Worm (Caenorhabditis elegans) whole organism, late embryonic: ENCODE data around the gene srj-26.

Experiments
- F13H6.1 ChIP-seq: sonication (generic microtip); optimal IDR thresholded peaks from 2 replicates; lab custom pipeline; 2016; ENCODE audit warnings: missing genetic modification characterization, missing compliant biosample characterization
- K02D7.2 ChIP-seq: sonication (generic microtip); optimal IDR thresholded peaks from 2 replicates; lab custom pipeline; 2017; ENCODE audit warnings: mild to moderate bottlenecking, missing genetic modification characterization, missing compliant biosample characterization
- K09A11.1 ChIP-seq: sonication (generic microtip); optimal IDR thresholded peaks from 2 replicates; lab custom pipeline; 2017; ENCODE audit warnings: antibody characterized with exemption, mild to moderate bottlenecking, missing genetic modification characterization, missing compliant biosample characterization; ENCODE audit not compliant: insufficient read depth
- T23F11.4 ChIP-seq: fragments of 200-800 bp; sonication (Bioruptor generic); optimal IDR thresholded peaks from 2 replicates; lab custom pipeline; 2018; ENCODE audit warnings: mild to moderate bottlenecking, missing genetic modification characterization, missing compliant biosample characterization
- Y22D7AL.16 ChIP-seq: sonication (generic microtip); optimal IDR thresholded peaks from 2 replicates; lab custom pipeline; 2016; ENCODE audit warnings: missing genetic modification characterization, missing compliant biosample characterization
- ahr-1 ChIP-seq: sonication (generic microtip); optimal IDR thresholded peaks from 2 replicates; lab custom pipeline; 2016; ENCODE audit warnings: missing genetic modification characterization, missing compliant biosample characterization
- ama-1 ChIP-seq: fragments of 150-350 bp; optimal IDR thresholded peaks from 2 replicates; lab custom pipeline; 2014
- ceh-14 ChIP-seq: sonication (generic microtip); optimal IDR thresholded peaks from 2 replicates; lab custom pipeline; 2016; ENCODE audit warnings: missing genotype, missing genetic modification characterization, missing compliant biosample characterization
- ceh-18 ChIP-seq: sonication (generic microtip); optimal IDR thresholded peaks from 2 replicates; lab custom pipeline; 2016; ENCODE audit warnings: missing genetic modification characterization, missing compliant biosample characterization
- ceh-19 ChIP-seq: fragments of 200-800 bp; sonication (Bioruptor generic); optimal IDR thresholded peaks from 2 replicates; lab custom pipeline; 2018; ENCODE audit warnings: mild to moderate bottlenecking, missing genetic modification characterization, missing compliant biosample characterization
- ceh-22 ChIP-seq: sonication (generic microtip); optimal IDR thresholded peaks from 2 replicates; lab custom pipeline; 2017; ENCODE audit warnings: missing biosample characterization, missing genetic modification characterization
- ceh-24 ChIP-seq: sonication (generic microtip); optimal IDR thresholded peaks from 2 replicates; lab custom pipeline; 2016; ENCODE audit warnings: mild to moderate bottlenecking, missing genetic modification characterization, missing compliant biosample characterization
- ceh-30 ChIP-seq: fragments of 150-350 bp; optimal IDR thresholded peaks from 2 replicates; lab custom pipeline; 2014; ENCODE audit warnings: missing biosample characterization, missing genetic modification characterization
- ceh-31 ChIP-seq: sonication (generic microtip); optimal IDR thresholded peaks from 2 replicates; lab custom pipeline; 2016; ENCODE audit warnings: missing genetic modification characterization, missing compliant biosample characterization
- ceh-34 ChIP-seq: sonication (generic microtip); optimal IDR thresholded peaks from 2 replicates; lab custom pipeline; 2016; ENCODE audit warnings: mild to moderate bottlenecking, missing genetic modification characterization, missing compliant biosample characterization
- che-1 ChIP-seq: sonication (generic microtip); optimal IDR thresholded peaks from 2 replicates; lab custom pipeline; 2016; ENCODE audit warnings: mild to moderate bottlenecking, missing genetic modification characterization, missing compliant biosample characterization
- dve-1 ChIP-seq: sonication (generic microtip); optimal IDR thresholded peaks from 2 replicates; lab custom pipeline; 2017; ENCODE audit warnings: antibody characterized with exemption, mild to moderate bottlenecking, missing genetic modification characterization, missing compliant biosample characterization
- elt-4 ChIP-seq: sonication (generic microtip); optimal IDR thresholded peaks from 2 replicates; lab custom pipeline; 2016; ENCODE audit warnings: missing genetic modification characterization, missing compliant biosample characterization
- ets-4 ChIP-seq: sonication (generic microtip); optimal IDR thresholded peaks from 2 replicates; lab custom pipeline; 2016; ENCODE audit warnings: missing genetic modification characterization, missing compliant biosample characterization
- eyg-1 ChIP-seq: sonication (generic microtip); optimal IDR thresholded peaks from 2 replicates; lab custom pipeline; 2016; ENCODE audit warnings: missing genotype, missing genetic modification characterization, missing compliant biosample characterization
- fkh-6 ChIP-seq: sonication (generic microtip); optimal IDR thresholded peaks from 2 replicates; lab custom pipeline; 2016; ENCODE audit warnings: missing genetic modification characterization, missing compliant biosample characterization
- gmeb-2 ChIP-seq: sonication (generic microtip); optimal IDR thresholded peaks from 2 replicates; lab custom pipeline; 2016; ENCODE audit warnings: missing genetic modification characterization, inconsistent platforms, missing compliant biosample characterization
- hlh-13 ChIP-seq: fragments of 200-800 bp; sonication (Bioruptor generic); optimal IDR thresholded peaks from 2 replicates; lab custom pipeline; 2018; ENCODE audit warnings: mild to moderate bottlenecking, missing genetic modification characterization, missing compliant biosample characterization
- hlh-15 ChIP-seq: sonication (generic microtip); optimal IDR thresholded peaks from 2 replicates; lab custom pipeline; 2016; ENCODE audit warnings: missing genetic modification characterization, missing compliant biosample characterization
- hlh-30 ChIP-seq: sonication (generic microtip); optimal IDR thresholded peaks from 2 replicates; lab custom pipeline; 2017; ENCODE audit warnings: antibody characterized with exemption, missing genetic modification characterization, missing compliant biosample characterization; ENCODE audit not compliant: insufficient read depth
- lim-6 ChIP-seq: sonication (generic microtip); optimal IDR thresholded peaks from 2 replicates; lab custom pipeline; 2016; ENCODE audit warnings: missing genetic modification characterization, missing compliant biosample characterization
- madf-2 ChIP-seq: sonication (generic microtip); optimal IDR thresholded peaks from 2 replicates; lab custom pipeline; 2017; ENCODE audit warnings: missing genetic modification characterization, missing compliant biosample characterization
- mec-3 ChIP-seq: sonication (generic microtip); optimal IDR thresholded peaks from 2 replicates; lab custom pipeline; 2016; ENCODE audit warnings: borderline replicate concordance, missing genetic modification characterization, missing compliant biosample characterization
- nfya-1 ChIP-seq: sonication (generic microtip); optimal IDR thresholded peaks from 2 replicates; lab custom pipeline; 2017; ENCODE audit warnings: missing genetic modification characterization, mild to moderate bottlenecking, missing compliant biosample characterization, antibody characterized with exemption, moderate library complexity
- nhr-11 ChIP-seq: fragments of 150-350 bp; optimal IDR thresholded peaks from 2 replicates; lab custom pipeline; 2014; ENCODE audit warnings: missing biosample characterization, missing genetic modification characterization
- nhr-232 ChIP-seq: sonication (generic microtip); optimal IDR thresholded peaks from 2 replicates; lab custom pipeline; 2016; ENCODE audit warnings: missing genetic modification characterization, missing compliant biosample characterization
- pag-3 ChIP-seq: sonication (generic microtip); optimal IDR thresholded peaks from 2 replicates; lab custom pipeline; 2016; ENCODE audit warnings: missing compliant biosample characterization, missing genetic modification characterization, borderline replicate concordance
- pat-9 ChIP-seq: fragments of 200-800 bp; sonication (Bioruptor generic); optimal IDR thresholded peaks from 2 replicates; lab custom pipeline; 2018; ENCODE audit warnings: mild to moderate bottlenecking, missing genetic modification characterization, moderate library complexity, missing compliant biosample characterization
- pha-2 ChIP-seq: sonication (generic microtip); optimal IDR thresholded peaks from 2 replicates; lab custom pipeline; 2017; ENCODE audit warnings: mild to moderate bottlenecking, missing genetic modification characterization, missing compliant biosample characterization
- sdc-2 ChIP-seq: sonication (generic microtip); optimal IDR thresholded peaks from 2 replicates; lab custom pipeline; 2016; ENCODE audit warnings: missing genotype, missing genetic modification characterization, missing compliant biosample characterization
- sox-2 ChIP-seq: fragments of 200-800 bp; sonication (Bioruptor generic); IDR thresholded peaks from 2 replicates; pipeline ENCODE4 v1.3.6; 2022; ENCODE audit warnings: missing genetic modification reagents, missing genetic modification characterization, missing compliant biosample characterization
- syd-9 ChIP-seq: sonication (generic microtip); optimal IDR thresholded peaks from 2 replicates; lab custom pipeline; 2016; ENCODE audit warnings: mild to moderate bottlenecking, missing genetic modification characterization, moderate library complexity, missing compliant biosample characterization
- tbx-2 ChIP-seq: sonication (generic microtip); optimal IDR thresholded peaks from 2 replicates; lab custom pipeline; 2016; ENCODE audit warnings: missing genetic modification characterization, missing compliant biosample characterization
- ttx-3 ChIP-seq: sonication (generic microtip); optimal IDR thresholded peaks from 2 replicates; lab custom pipeline; 2016; ENCODE audit warnings: missing genetic modification reagents, missing genetic modification characterization, missing compliant biosample characterization
- unc-3 ChIP-seq, 2 experiments: fragments of 200-800 bp in 1 of 2; sonication (Bioruptor generic) in 1 of 2; sonication (generic microtip) in 1 of 2; conservative IDR thresholded peaks in 1 of 2; optimal IDR thresholded peaks in 1 of 2; 2 replicates each; pipeline versions ENCODE4 v1.3.6 to Lab custom; 2016 to 2022; ENCODE audit warnings: missing compliant biosample characterization in 2 of 2, missing genetic modification characterization in 2 of 2, missing genetic modification reagents in 1 of 2
- unc-55 ChIP-seq: sonication (generic microtip); optimal IDR thresholded peaks from 2 replicates; lab custom pipeline; 2017; ENCODE audit warnings: missing biosample characterization, missing genetic modification reagents, missing genetic modification characterization
- ztf-16 ChIP-seq: sonication (generic microtip); optimal IDR thresholded peaks from 2 replicates; lab custom pipeline; 2017; ENCODE audit warnings: missing genetic modification characterization, missing compliant biosample characterization

srj-26 gene

ce11 chrV:18420797-18421196 lies at the start of gene srj-26:
Gene srj-26 (plus strand): TSS chrV:18421097.
- TF ChIP-seq nhr-11 (tag; lab: Kevin White, UChicago), result no peak

- no peak for TF ChIP-seq K02D7.2 (tag; lab: Kevin White, UChicago)
- no peak for TF ChIP-seq eyg-1 (tag; lab: Kevin White, UChicago)
- no peak for TF ChIP-seq fkh-6
- no peak for TF ChIP-seq dve-1 (tag; lab: Kevin White, UChicago)
- TF ChIP-seq ets-4 (tag; lab: Kevin White, UChicago), result no peak
- no peak for TF ChIP-seq pag-3 (tag; lab: Kevin White, UChicago)
- TF ChIP-seq elt-4 (tag; lab: Kevin White, UChicago), result no peak
- TF ChIP-seq madf-2, result no peak
- no peak for TF ChIP-seq nhr-232 (tag; lab: Kevin White, UChicago)
- TF ChIP-seq K09A11.1 (tag; lab: Kevin White, UChicago), result no peak
Measured at ce11 chrV:18371579-18371978, 49.3 kb upstream of the srj-26 start, which contains the start of gene C08E8.4. Gene C08E8.4 (plus strand): TSS chrV:18371846.

ce11 chrV:18374194-18374593 lies 46.7 kb upstream of the srj-26 start, which contains the start of gene Y51A2B.2:
Gene Y51A2B.2 (plus strand): TSS chrV:18374494.
- TF ChIP-seq T23F11.4 (GFP tag; lab: Kevin White, UChicago), result no peak
- TF ChIP-seq ceh-18 (tag; lab: Kevin White, UChicago), result no peak
- TF ChIP-seq dve-1 (tag; lab: Kevin White, UChicago), result no peak
- TF ChIP-seq nhr-232 (tag; lab: Kevin White, UChicago), result no peak
- no peak for TF ChIP-seq pat-9 (tag; lab: Kevin White, UChicago)
- no peak for TF ChIP-seq ceh-19 (GFP tag; lab: Kevin White, UChicago)
- no peak for TF ChIP-seq sox-2
- no peak for TF ChIP-seq unc-55 (GFP tag; lab: Kevin White, UChicago)
- TF ChIP-seq ceh-24 (tag; lab: Kevin White, UChicago), result no peak
- TF ChIP-seq ceh-30 (tag; lab: Kevin White, UChicago), result no peak
- TF ChIP-seq Y22D7AL.16, result no peak
- TF ChIP-seq madf-2, result no peak
- TF ChIP-seq lim-6 (tag; lab: Kevin White, UChicago), result no peak
- TF ChIP-seq elt-4 (tag; lab: Kevin White, UChicago), result no peak
- no peak for TF ChIP-seq gmeb-2 (tag; lab: Kevin White, UChicago)
- TF ChIP-seq hlh-13 (GFP tag; lab: Kevin White, UChicago), result no peak
- no peak for TF ChIP-seq ahr-1 (tag; lab: Kevin White, UChicago)
- no peak for TF ChIP-seq pha-2 (tag; lab: Kevin White, UChicago)
- TF ChIP-seq hlh-15 (tag; lab: Kevin White, UChicago), result no peak
- no peak for TF ChIP-seq fkh-6

- TF ChIP-seq che-1 (no peak), ceh-24 (tag; lab: Kevin White, UChicago) (no peak), ceh-14 (tag; lab: Kevin White, UChicago) (no peak), gmeb-2 (tag; lab: Kevin White, UChicago) (no peak), hlh-15 (tag; lab: Kevin White, UChicago) (no peak), unc-3 (GFP tag; conservative IDR thresholded peaks at IDR 0.05; lab: Robert Waterston, UW) (no peak), unc-3 (tag; optimal IDR thresholded peaks at IDR 0.05; lab: Kevin White, UChicago) (no peak), pha-2 (tag; lab: Kevin White, UChicago) (no peak), ceh-18 (tag; lab: Kevin White, UChicago) (no peak), hlh-13 (GFP tag; lab: Kevin White, UChicago) (no peak), ztf-16 (tag; lab: Kevin White, UChicago) (no peak), K02D7.2 (tag; lab: Kevin White, UChicago) (no peak)
Measured at ce11 chrV:18375551-18375950, 45.3 kb upstream of the srj-26 start.

- TF ChIP-seq madf-2 (no peak), sdc-2 (no peak), syd-9 (no peak), mec-3 (tag; lab: Kevin White, UChicago) (no peak), che-1 (no peak), K09A11.1 (tag; lab: Kevin White, UChicago) (no peak), tbx-2 (tag; lab: Kevin White, UChicago) (no peak), ttx-3 (tag; lab: Kevin White, UChicago) (no peak), ceh-31 (no peak), ama-1 (lab: Kevin White, UChicago) (no peak), ceh-18 (tag; lab: Kevin White, UChicago) (no peak), F13H6.1 (no peak), nhr-11 (tag; lab: Kevin White, UChicago) (no peak), hlh-30 (tag; lab: Kevin White, UChicago) (no peak), nfya-1 (tag; lab: Kevin White, UChicago) (no peak), gmeb-2 (tag; lab: Kevin White, UChicago) (no peak), ahr-1 (tag; lab: Kevin White, UChicago) (no peak), ceh-34 (tag; lab: Kevin White, UChicago) (no peak), ceh-22 (tag; lab: Kevin White, UChicago) (no peak)
Measured at ce11 chrV:18378819-18379218, 42.1 kb upstream of the srj-26 start, which contains the start of gene Y51A2B.8. Gene Y51A2B.8 (plus strand): TSS chrV:18379119.
